Worm (Caenorhabditis elegans) whole organism, L4 larva: ENCODE data around the gene F26F2.1.

Experiments
- Y48G9A.11 ChIP-seq: fragments of 200-800 bp; sonication (Bioruptor generic); IDR thresholded peaks from 2 replicates; pipeline ENCODE4 v1.3.6; 2022; ENCODE audit warnings: missing genetic modification reagents, missing genetic modification characterization, missing compliant biosample characterization
- Y75B8A.6 ChIP-seq: fragments of 200-800 bp; sonication (Bioruptor generic); IDR thresholded peaks from 2 replicates; pipeline ENCODE4 v1.3.6; 2022; ENCODE audit warnings: missing genetic modification reagents, missing genetic modification characterization, missing compliant biosample characterization
- ZK337.2 ChIP-seq: fragments of 200-800 bp; sonication (Bioruptor generic); IDR thresholded peaks from 2 replicates; pipeline ENCODE4 v1.3.6; 2022; ENCODE audit warnings: missing genetic modification reagents, missing genetic modification characterization, missing compliant biosample characterization
- nhr-102 ChIP-seq: sonication (generic microtip); optimal IDR thresholded peaks from 2 replicates; lab custom pipeline; 2016; ENCODE audit warnings: mild to moderate bottlenecking, missing genetic modification characterization, moderate library complexity, missing compliant biosample characterization
- nhr-42 ChIP-seq: fragments of 200-800 bp; sonication (Bioruptor generic); IDR thresholded peaks from 2 replicates; pipeline ENCODE4 v1.3.6; 2022; ENCODE audit warnings: missing genetic modification characterization, missing compliant biosample characterization
- nhr-76 ChIP-seq: fragments of 150-350 bp; optimal IDR thresholded peaks from 2 replicates; lab custom pipeline; 2014; ENCODE audit warnings: missing biosample characterization, missing genetic modification characterization
- nhr-77 ChIP-seq: fragments of 150-350 bp; optimal IDR thresholded peaks from 2 replicates; lab custom pipeline; 2014; ENCODE audit warnings: missing biosample characterization, missing genetic modification characterization
- unc-39 ChIP-seq: sonication (generic microtip); optimal IDR thresholded peaks from 2 replicates; lab custom pipeline; 2017; ENCODE audit warnings: missing biosample characterization, missing genetic modification characterization
- unc-62 ChIP-seq, 3 experiments: fragments of 150-350 bp in 1 of 3; sonication (generic microtip); optimal IDR thresholded peaks in 2 of 3; peaks in 1 of 3; 1 replicate in 1 of 3; 2 replicates in 2 of 3; lab custom pipeline; 2014 to 2017; ENCODE audit warnings: missing biosample characterization in 3 of 3, missing genetic modification characterization in 3 of 3, missing genetic modification reagents in 3 of 3, missing genotype in 1 of 3
- zag-1 ChIP-seq: fragments of 150-350 bp; optimal IDR thresholded peaks from 2 replicates; lab custom pipeline; 2014; ENCODE audit warnings: missing biosample characterization, missing genetic modification characterization

ce11 chrV:20599795-20600194 is 38.1 kb upstream of the F26F2.1 start, which contains the start of gene col-163:
- TF ChIP-seq nhr-42 (GFP tag; lab: Robert Waterston, UW) (no peak), unc-39 (tag; lab: Kevin White, UChicago) (no peak), nhr-102 (tag; lab: Kevin White, UChicago) (no peak), Y75B8A.6 (no peak), nhr-76 (tag; lab: Kevin White, UChicago) (no peak), Y48G9A.11 (GFP tag; lab: Robert Waterston, UW) (no peak), unc-62 (GFP tag; optimal IDR thresholded peaks at IDR 0.05 in 1 of 2; lab: Kevin White, UChicago) (no peak), unc-62 (tag; optimal IDR thresholded peaks at IDR 0.05; lab: Kevin White, UChicago) (no peak), nhr-77 (tag; lab: Kevin White, UChicago) (no peak), zag-1 (tag; lab: Kevin White, UChicago) (no peak), ZK337.2 (GFP tag; lab: Robert Waterston, UW) (no peak)
